Fruit fly (Drosophila melanogaster): ENCODE results near the gene CG7632.

The CG7632 gene

DNA sequence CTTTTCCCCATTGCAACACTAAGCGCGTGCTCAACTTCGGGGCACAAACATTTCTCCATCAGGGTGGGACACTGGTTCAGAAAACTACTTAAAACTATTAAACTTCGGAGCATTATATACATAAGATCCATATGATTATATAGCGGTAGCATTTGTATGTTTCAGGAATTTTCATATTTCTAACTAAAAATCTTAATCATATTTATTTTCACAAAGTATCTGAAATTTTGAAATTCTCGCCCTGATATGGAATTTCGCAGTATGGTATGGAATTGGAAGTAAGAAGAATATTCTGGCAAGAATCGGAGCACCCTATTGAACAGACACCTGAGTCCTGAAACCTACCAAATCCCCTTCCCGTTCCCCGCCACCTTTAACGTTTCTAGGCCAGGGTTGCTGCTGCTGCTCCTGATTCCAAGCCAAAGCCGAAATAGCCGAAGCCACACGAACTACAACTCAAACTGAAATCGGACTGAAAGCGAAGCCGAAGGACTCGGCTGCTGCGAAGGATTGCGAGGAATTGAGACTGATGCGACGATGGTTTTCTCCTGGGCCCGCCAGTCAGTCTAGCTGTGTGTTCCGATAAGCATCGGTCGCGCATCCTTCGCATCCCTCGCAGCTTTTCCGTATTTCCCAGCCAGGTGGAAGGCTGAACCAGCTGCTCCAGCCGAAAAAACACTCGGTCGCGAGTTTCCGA is 17.5 kb downstream of the CG7632 start (continued):
- peak; percentile 24 for TF ChIP-seq cwo (GFP tag; optimal IDR thresholded peaks at IDR 0.05)
- TF ChIP-seq dan (GFP tag; IDR thresholded peaks at IDR 0.05): no peak
- TF ChIP-seq CG7839 (tag; optimal IDR thresholded peaks at IDR 0.05): peak; percentile 49
- peak; percentile 37 for TF ChIP-seq Oli (tag; optimal IDR thresholded peaks at IDR 0.05)
- peak; percentile 78 for TF ChIP-seq Hand (GFP tag; optimal IDR thresholded peaks at IDR 0.05)
- no peak for TF ChIP-seq CG5180 (GFP tag; optimal IDR thresholded peaks at IDR 0.05)
- peak; percentile 33 for TF ChIP-seq BtbVII (GFP tag; optimal IDR thresholded peaks at IDR 0.05)
- TF ChIP-seq CG15514 (GFP tag; optimal IDR thresholded peaks at IDR 0.05): peak; percentile 49
- 0 out of 3 replicates have a peak, but pooled peaks have one; percentile 27 for TF ChIP-seq ase (GFP tag; IDR thresholded peaks at IDR 0.05)
- peak; percentile 43 for TF ChIP-seq CG12391 (tag; optimal IDR thresholded peaks at IDR 0.05)
- peak; percentile 47 for TF ChIP-seq CG10543 (GFP tag; optimal IDR thresholded peaks at IDR 0.05)
- TF ChIP-seq CG10147 (GFP tag; optimal IDR thresholded peaks at IDR 0.05): peak; percentile 27
- peak; percentile 29 for TF ChIP-seq CG10209 (GFP tag; optimal IDR thresholded peaks at IDR 0.05)
- TF ChIP-seq Sry-δ (GFP tag; optimal IDR thresholded peaks at IDR 0.05): no peak
- peak; percentile 8 for TF ChIP-seq Nf-YB (GFP tag; optimal IDR thresholded peaks at IDR 0.05)
- peak; percentile 36 for TF ChIP-seq HHEX (GFP tag; optimal IDR thresholded peaks at IDR 0.05)
- TF ChIP-seq Atf-2 (GFP tag; optimal IDR thresholded peaks at IDR 0.05): no peak
- TF ChIP-seq CG13775 (GFP tag; optimal IDR thresholded peaks at IDR 0.05): peak; percentile 1
- TF ChIP-seq CG17385 (GFP tag; optimal IDR thresholded peaks at IDR 0.05): peak; percentile 30
- no peak for TF ChIP-seq Eip74EF (GFP tag; optimal IDR thresholded peaks at IDR 0.05)
- TF ChIP-seq CG2116 (GFP tag; optimal IDR thresholded peaks at IDR 0.05): no peak
- TF ChIP-seq lab (GFP tag; optimal IDR thresholded peaks at IDR 0.05): peak; percentile 73
- peak; percentile 48; the same call in 2 of the 3 replicates for TF ChIP-seq row (GFP tag; IDR thresholded peaks at IDR 0.05)

DNA sequence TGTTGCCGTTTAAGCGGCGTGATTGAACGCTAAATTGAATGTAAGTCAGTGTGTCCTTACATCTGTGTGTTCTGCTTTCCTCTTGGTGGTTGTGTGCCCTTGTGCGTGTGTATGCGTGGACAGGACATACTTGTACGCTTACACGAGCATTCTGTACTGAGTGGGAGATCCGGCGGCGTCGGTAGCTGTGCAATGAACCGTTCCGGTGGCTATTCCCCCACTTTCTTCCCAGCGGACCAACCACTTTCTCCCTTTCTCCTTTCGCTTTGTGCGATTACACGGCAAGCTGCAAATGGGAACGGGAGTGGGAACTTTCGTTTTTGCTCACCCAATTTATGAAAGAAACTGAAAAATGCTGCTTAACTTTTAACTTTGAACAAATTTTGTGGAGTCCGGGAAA is 20.2 kb downstream of the CG7632 start:
- 0 out of 3 replicates have a peak, but pooled peaks have one; percentile 54 for TF ChIP-seq CG11456 (GFP tag; IDR thresholded peaks at IDR 0.05)
- TF ChIP-seq Ets65A (GFP tag): peak; percentile 50
- TF ChIP-seq Dref (GFP tag; IDR thresholded peaks at IDR 0.05): 0 out of 2 replicates have a peak, but pooled peaks have one; percentile 2
- no peak for TF ChIP-seq hbn (GFP tag; IDR thresholded peaks at IDR 0.05; ENCODE audit: partially characterized antibody)
- 0 out of 3 replicates have a peak, but pooled peaks have one; percentile 6 for TF ChIP-seq ken (GFP tag; IDR thresholded peaks at IDR 0.05)
- no peak for TF ChIP-seq CG17361 (GFP tag; IDR thresholded peaks at IDR 0.05)
- no peak for TF ChIP-seq CG4820 (GFP tag; optimal IDR thresholded peaks at IDR 0.05)
- TF ChIP-seq kni (GFP tag; optimal IDR thresholded peaks at IDR 0.05): no peak

DNA sequence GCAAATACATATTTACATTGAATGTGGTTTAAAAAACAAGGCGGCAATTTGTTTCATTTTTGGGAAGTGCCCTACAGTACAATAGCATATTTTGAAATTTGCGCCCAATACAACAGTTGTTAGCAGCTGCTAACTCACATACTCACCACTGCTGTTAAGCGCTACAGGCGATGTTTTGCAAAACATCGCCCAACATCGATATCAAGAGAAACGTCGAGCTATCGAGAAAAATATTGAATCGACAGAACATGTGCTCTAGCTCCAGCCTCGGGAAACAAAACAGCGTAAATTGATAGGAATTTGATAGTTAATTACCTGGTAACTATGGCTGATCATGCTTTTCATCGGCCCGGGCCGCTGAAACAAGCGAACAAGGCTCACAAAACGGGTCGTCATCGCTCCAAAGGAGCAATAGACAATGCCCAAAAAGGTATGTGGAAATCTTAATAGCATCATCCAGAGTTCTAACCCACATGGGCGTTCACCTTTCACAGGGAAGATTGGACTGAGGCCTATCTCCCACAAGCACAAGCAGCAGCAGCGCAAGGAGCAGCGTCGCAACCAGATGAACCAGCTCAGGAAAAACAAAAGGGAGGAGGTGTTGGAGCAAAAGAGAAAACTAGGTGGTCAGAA is 30.6 kb downstream of the CG7632 start, which contains the start of gene Tsr1:
TSS of gene Tsr1 (plus strand) at position 217 of the 633 bp plus-strand sequence.
- no peak for TF ChIP-seq ken (GFP tag; IDR thresholded peaks at IDR 0.05)
- TF ChIP-seq stc (GFP tag; IDR thresholded peaks at IDR 0.05): no peak
- TF ChIP-seq trem (tag; optimal IDR thresholded peaks at IDR 0.05): peak; percentile 47
- TF ChIP-seq mirr (GFP tag; optimal IDR thresholded peaks at IDR 0.05): no peak
- no peak for TF ChIP-seq kay (GFP tag; optimal IDR thresholded peaks at IDR 0.05)
- no peak for TF ChIP-seq ac (GFP tag; optimal IDR thresholded peaks at IDR 0.05)
- TF ChIP-seq CG15073 (GFP tag; optimal IDR thresholded peaks at IDR 0.05): no peak
- peak; percentile 92 for TF ChIP-seq Bgb (GFP tag; IDR thresholded peaks at IDR 0.05; ENCODE audit: partially characterized antibody)
- no peak for TF ChIP-seq Dfd (GFP tag; optimal IDR thresholded peaks at IDR 0.05)
- peak; percentile 83 for TF ChIP-seq CG42726 (GFP tag; IDR thresholded peaks at IDR 0.05; ENCODE audit: partially characterized antibody)
- TF ChIP-seq HHEX (GFP tag; optimal IDR thresholded peaks at IDR 0.05): no peak
- TF ChIP-seq pros (GFP tag; optimal IDR thresholded peaks at IDR 0.05): no peak
- TF ChIP-seq slbo (GFP tag; IDR thresholded peaks at IDR 0.05): no peak
- TF ChIP-seq Max (GFP tag; optimal IDR thresholded peaks at IDR 0.05): peak; percentile 76
- peak; percentile 89 for TF ChIP-seq Scr (GFP tag; IDR thresholded peaks at IDR 0.05; ENCODE audit: partially characterized antibody)
- TF ChIP-seq her (GFP tag; optimal IDR thresholded peaks at IDR 0.05): peak; percentile 39
- peak; percentile 82 for TF ChIP-seq BEAF-32 (GFP tag; optimal IDR thresholded peaks at IDR 0.05)
